Fruit fly (Drosophila melanogaster): ENCODE data around the gene CG14947.

dm6 chr2L:12114159-12114558 is 38.3 kb downstream of the CG14947 start, which contains the start of gene CG17211:
- TF ChIP-seq CG8478 (optimal IDR thresholded peaks at IDR 0.05) = no peak
- no peak for TF ChIP-seq usp (GFP tag; optimal IDR thresholded peaks at IDR 0.05)
- TF ChIP-seq pan (optimal IDR thresholded peaks at IDR 0.05) = no peak
